Fruit fly (Drosophila melanogaster) whole organism, pupa: ENCODE data around the gene Rdh.

Experiments
- CG34367 ChIP-seq: fragments of 200-800 bp; sonication (Bioruptor generic); optimal IDR thresholded peaks from 2 replicates; lab custom pipeline; 2018; ENCODE audit warnings: missing biosample characterization, mild to moderate bottlenecking, missing genetic modification characterization
- Pif1A ChIP-seq: fragments of 200-800 bp; sonication (Bioruptor generic); optimal IDR thresholded peaks from 3 replicates; lab custom pipeline; 2016; ENCODE audit warnings: missing biosample characterization, missing genetic modification characterization
- Pif1B ChIP-seq: fragments of 200-800 bp; sonication (Bioruptor generic); optimal IDR thresholded peaks from 3 replicates; lab custom pipeline; 2016; ENCODE audit warnings: missing biosample characterization, missing genetic modification characterization

DNA sequence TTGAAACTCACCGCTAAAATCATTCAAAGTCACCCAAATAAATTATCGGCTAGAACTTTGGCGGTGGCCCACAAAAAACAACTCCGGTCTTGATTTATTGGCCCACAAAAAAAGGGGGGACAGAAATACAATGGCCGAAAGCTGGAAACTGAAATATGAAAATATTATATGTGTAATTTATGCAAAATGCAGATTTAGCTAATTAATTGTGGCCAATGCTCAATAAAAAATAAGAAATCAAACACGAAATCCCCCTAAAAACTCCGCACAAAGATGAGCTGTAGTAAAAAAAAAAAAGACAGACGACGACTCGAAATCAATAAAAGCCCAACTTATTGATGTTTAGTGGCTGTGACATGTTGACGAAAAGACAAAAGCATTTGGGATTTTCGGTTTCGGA, 24.5 kb downstream of the Rdh start:
- TF ChIP-seq CG34367 (tag; lab: Kevin White, UChicago) (no peak), Pif1B (GFP tag; lab: Kevin White, UChicago) (no peak), Pif1A (GFP tag; lab: Kevin White, UChicago) (no peak)
